Worm (Caenorhabditis elegans) whole organism, late embryonic: ENCODE measurements around the gene srh-113.

Source experiments
- F13H6.1 ChIP-seq: sonication (generic microtip); optimal IDR thresholded peaks from 2 replicates; lab custom pipeline; 2016; ENCODE audit warnings: missing genetic modification characterization, missing compliant biosample characterization
- ceh-48 ChIP-seq: sonication (generic microtip); optimal IDR thresholded peaks from 2 replicates; lab custom pipeline; 2016; ENCODE audit warnings: missing genetic modification characterization, inconsistent platforms, missing compliant biosample characterization
- elt-2 ChIP-seq: sonication (generic microtip); optimal IDR thresholded peaks from 2 replicates; lab custom pipeline; 2016; ENCODE audit warnings: missing genetic modification reagents, missing genetic modification characterization, missing compliant biosample characterization
- pha-4 ChIP-seq: fragments of 150-350 bp; optimal IDR thresholded peaks from 2 replicates; lab custom pipeline; 2018; ENCODE audit warnings: missing biosample characterization, missing genetic modification reagents, missing genetic modification characterization
- pqm-1 ChIP-seq: sonication (generic microtip); optimal IDR thresholded peaks from 2 replicates; lab custom pipeline; 2016; ENCODE audit warnings: missing genetic modification characterization, missing compliant biosample characterization
- rnt-1 ChIP-seq: sonication (generic microtip); optimal IDR thresholded peaks from 2 replicates; lab custom pipeline; 2016; ENCODE audit warnings: missing genetic modification characterization, missing compliant biosample characterization
- sox-4 ChIP-seq: sonication (generic microtip); optimal IDR thresholded peaks from 2 replicates; lab custom pipeline; 2017; ENCODE audit warnings: mild to moderate bottlenecking, missing genetic modification characterization, inconsistent platforms, missing compliant biosample characterization
- syd-9 ChIP-seq: sonication (generic microtip); optimal IDR thresholded peaks from 2 replicates; lab custom pipeline; 2016; ENCODE audit warnings: mild to moderate bottlenecking, missing genetic modification characterization, moderate library complexity, missing compliant biosample characterization

DNA sequence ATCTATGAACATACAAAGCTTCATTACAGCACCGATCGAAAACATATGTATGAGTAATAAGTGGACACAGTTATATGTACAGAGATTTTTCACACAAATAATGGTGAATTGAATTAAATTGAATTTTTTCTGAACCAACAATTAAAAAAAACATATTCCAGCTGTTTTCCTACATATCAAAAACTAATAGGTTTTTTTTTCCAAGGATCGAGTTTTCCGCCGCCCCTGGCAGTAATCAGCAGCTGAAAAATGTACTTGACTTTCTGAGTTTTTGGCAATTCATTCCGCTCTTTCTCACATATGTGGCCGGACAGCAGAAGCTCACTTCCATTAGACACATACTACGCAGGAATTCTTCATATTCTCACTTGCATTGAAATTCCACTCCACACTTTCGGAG lies 34.4 kb upstream of the srh-113 start, which contains the start of gene srh-174:
- TF ChIP-seq ceh-48 (tag; lab: Kevin White, UChicago) (no peak), elt-2 (tag; lab: Kevin White, UChicago) (no peak), F13H6.1 (no peak), syd-9 (no peak), rnt-1 (no peak), pqm-1 (tag; lab: Kevin White, UChicago) (no peak), pha-4 (tag; lab: Kevin White, UChicago) (no peak), sox-4 (tag; lab: Kevin White, UChicago) (no peak)
